Worm (Caenorhabditis elegans) whole organism, midembryonic: Measurements from ENCODE around the gene F40H3.2.

Experiments
- T22C8.4 ChIP-seq: fragments of 200-800 bp; sonication (Bioruptor generic); IDR thresholded peaks from 2 replicates; pipeline ENCODE4 v1.3.6; 2022; ENCODE audit warnings: missing genetic modification characterization, missing compliant biosample characterization
- cog-1 ChIP-seq: sonication (generic microtip); optimal IDR thresholded peaks from 2 replicates; lab custom pipeline; 2016; ENCODE audit warnings: missing genetic modification characterization, missing compliant biosample characterization
- flt-1 ChIP-seq: fragments of 200-800 bp; sonication (Bioruptor generic); IDR thresholded peaks from 2 replicates; pipeline ENCODE4 v1.3.6; 2022; ENCODE audit warnings: missing genetic modification characterization, missing compliant biosample characterization
- klf-2 ChIP-seq: fragments of 200-800 bp; sonication (Bioruptor generic); conservative IDR thresholded peaks from 2 replicates; pipeline ENCODE4 v1.3.6; 2022; ENCODE audit warnings: missing genetic modification reagents, missing genetic modification characterization, missing compliant biosample characterization
- med-1 ChIP-seq: sonication (generic microtip); optimal IDR thresholded peaks from 2 replicates; lab custom pipeline; 2017; ENCODE audit warnings: missing genetic modification characterization, mild to moderate bottlenecking, missing compliant biosample characterization, antibody characterized with exemption, missing genetic modification reagents; ENCODE audit not compliant: insufficient read depth
- ref-1 ChIP-seq: fragments of 200-800 bp; sonication (Bioruptor generic); conservative IDR thresholded peaks from 2 replicates; pipeline ENCODE4 v1.3.6; 2022; ENCODE audit warnings: missing genetic modification reagents, missing genetic modification characterization, missing compliant biosample characterization
- tab-1 ChIP-seq: fragments of 200-800 bp; sonication (Bioruptor generic); IDR thresholded peaks from 2 replicates; pipeline ENCODE4 v1.3.6; 2022; ENCODE audit warnings: missing genetic modification characterization, missing compliant biosample characterization
- ztf-23 ChIP-seq: fragments of 200-800 bp; sonication (Bioruptor generic); IDR thresholded peaks from 2 replicates; pipeline ENCODE4 v1.3.6; 2022; ENCODE audit warnings: missing genetic modification reagents, missing genetic modification characterization, missing compliant biosample characterization
- ztf-29 ChIP-seq: fragments of 200-800 bp; sonication (Bioruptor generic); IDR thresholded peaks from 2 replicates; pipeline ENCODE4 v1.3.6; 2022; ENCODE audit warnings: missing genetic modification reagents, missing genetic modification characterization, missing compliant biosample characterization

Gene F40H3.2

DNA sequence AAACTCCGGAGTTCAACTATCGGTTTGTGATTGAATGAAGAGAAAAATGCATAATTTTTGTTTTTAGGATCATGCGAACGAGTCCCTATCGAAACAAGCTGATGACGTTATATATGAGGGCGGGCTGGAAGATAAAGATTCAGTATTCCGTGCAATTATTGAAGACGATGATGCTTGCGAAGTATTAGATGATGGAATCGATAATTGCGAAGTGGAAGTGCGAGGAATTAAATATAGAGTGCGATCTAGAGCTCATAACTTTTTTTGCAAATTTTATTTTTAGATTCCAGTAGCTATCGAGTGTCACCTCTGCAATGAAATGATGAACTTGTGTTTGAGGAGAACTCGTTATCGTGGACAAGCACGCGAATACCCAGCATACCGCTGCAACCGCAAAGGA lies 25.6 kb downstream of the F40H3.2 start:
- TF ChIP-seq cog-1 (tag; lab: Kevin White, UChicago) (no peak), flt-1 (GFP tag; lab: Robert Waterston, UW) (no peak), med-1 (GFP tag; lab: Kevin White, UChicago) (no peak), klf-2 (no peak), ztf-29 (GFP tag; lab: Robert Waterston, UW) (no peak), ztf-23 (GFP tag; lab: Robert Waterston, UW) (no peak)

DNA sequence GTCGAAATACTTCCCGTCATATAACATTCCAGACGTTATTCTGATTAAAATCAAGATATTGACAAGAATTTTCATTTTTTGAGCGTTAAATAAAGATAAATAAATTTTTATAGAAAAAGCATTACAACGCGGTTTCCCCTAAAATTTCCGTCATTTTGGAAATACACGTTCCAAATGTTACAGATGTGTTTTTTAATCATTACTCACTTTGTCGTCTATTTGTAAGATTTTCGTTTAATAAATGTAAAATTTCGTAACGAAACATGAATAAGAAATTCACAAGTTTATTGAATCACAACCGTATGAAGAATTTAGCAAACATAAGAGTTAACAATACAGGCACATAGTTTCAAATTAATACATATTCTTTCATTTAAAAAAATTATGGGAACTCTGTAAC lies 29.5 kb downstream of the F40H3.2 start, which contains the start of gene C30B5.17:
Gene C30B5.17, minus strand, starts transcription at position 101 of the 400 bp plus-strand sequence.
- no peak for TF ChIP-seq cog-1 (tag; lab: Kevin White, UChicago)
- no peak for TF ChIP-seq ref-1 (GFP tag; lab: Robert Waterston, UW)
- TF ChIP-seq T22C8.4 (GFP tag; lab: Robert Waterston, UW), result no peak
- no peak for TF ChIP-seq ztf-29 (GFP tag; lab: Robert Waterston, UW)
- no peak for TF ChIP-seq tab-1 (GFP tag; lab: Robert Waterston, UW)
- no peak for TF ChIP-seq flt-1 (GFP tag; lab: Robert Waterston, UW)
- TF ChIP-seq med-1 (GFP tag; lab: Kevin White, UChicago), result no peak
- no peak for TF ChIP-seq klf-2
- TF ChIP-seq ztf-23 (GFP tag; lab: Robert Waterston, UW), result no peak

DNA sequence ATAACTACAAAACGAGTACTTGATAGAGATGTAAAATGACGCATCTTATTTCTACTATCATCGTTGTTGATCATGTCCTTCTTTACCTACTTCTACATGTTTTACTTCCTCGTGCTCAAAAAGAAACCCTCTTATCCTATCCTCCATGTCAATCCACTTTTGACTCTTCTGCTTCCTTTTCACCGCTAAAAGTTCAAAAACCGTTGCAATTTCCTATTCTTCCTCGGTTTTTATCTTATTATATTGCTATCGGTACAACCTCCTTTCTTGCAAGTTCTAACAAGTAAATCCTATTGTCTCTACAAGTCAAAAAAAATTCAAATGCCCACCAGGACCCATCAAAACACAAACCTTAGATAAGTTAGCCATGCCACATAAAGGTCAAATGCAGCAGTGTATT lies 33.8 kb downstream of the F40H3.2 start:
- TF ChIP-seq ztf-29 (GFP tag; lab: Robert Waterston, UW) (no peak), klf-2 (no peak), cog-1 (tag; lab: Kevin White, UChicago) (no peak), tab-1 (GFP tag; lab: Robert Waterston, UW) (no peak), ztf-23 (GFP tag; lab: Robert Waterston, UW) (no peak), flt-1 (GFP tag; lab: Robert Waterston, UW) (no peak), med-1 (GFP tag; lab: Kevin White, UChicago) (no peak), ref-1 (GFP tag; lab: Robert Waterston, UW) (no peak), T22C8.4 (GFP tag; lab: Robert Waterston, UW) (no peak)

DNA sequence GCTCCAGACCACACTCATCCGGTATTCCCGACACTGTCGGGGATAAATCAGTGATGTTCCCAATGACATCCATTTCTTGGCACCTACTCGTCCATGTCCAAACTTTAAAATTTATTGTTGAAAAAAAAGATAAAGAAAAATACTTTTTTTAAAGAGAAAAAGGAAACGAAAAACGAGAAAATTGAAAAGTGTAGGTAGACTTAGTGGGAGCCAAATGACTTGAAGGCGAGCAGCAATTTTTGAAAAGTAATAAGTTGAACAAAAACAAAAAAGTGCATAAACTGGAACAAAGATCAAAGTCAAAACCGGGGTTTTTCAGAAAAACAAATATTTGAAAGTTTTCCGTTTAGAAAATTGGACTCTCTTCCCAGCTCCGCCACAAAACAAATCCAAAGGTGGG lies 34.7 kb downstream of the F40H3.2 start, which contains the start of gene daf-37:
Gene daf-37, minus strand, starts transcription at position 101 of the 400 bp plus-strand sequence.
- TF ChIP-seq T22C8.4 (GFP tag; lab: Robert Waterston, UW) (no peak), klf-2 (no peak), tab-1 (GFP tag; lab: Robert Waterston, UW) (no peak), flt-1 (GFP tag; lab: Robert Waterston, UW) (no peak), ztf-23 (GFP tag; lab: Robert Waterston, UW) (no peak), ref-1 (GFP tag; lab: Robert Waterston, UW) (no peak)

DNA sequence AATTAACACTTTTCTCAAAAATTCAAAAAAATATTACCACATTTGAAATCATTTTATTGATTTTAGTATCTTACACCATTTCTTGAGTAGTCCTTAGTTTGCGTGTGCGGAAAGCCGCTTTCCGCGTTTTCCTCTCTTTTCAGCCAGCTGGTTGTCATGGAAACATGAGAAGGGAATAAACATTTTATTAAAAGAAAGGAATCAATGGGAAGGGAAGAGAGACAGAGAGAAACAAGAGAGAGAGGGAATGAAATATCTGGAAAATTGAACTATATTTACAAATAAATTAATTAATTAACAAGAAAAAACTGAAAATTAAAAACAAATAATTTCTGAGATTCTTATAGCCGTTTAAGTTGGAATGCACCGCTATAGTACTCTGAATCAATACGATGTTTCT lies 45.9 kb downstream of the F40H3.2 start, which contains the start of gene mks-2:
Gene mks-2, minus strand, starts transcription at position 101 of the 400 bp plus-strand sequence.
- TF ChIP-seq ztf-29 (GFP tag; lab: Robert Waterston, UW), result no peak
- no peak for TF ChIP-seq cog-1 (tag; lab: Kevin White, UChicago)

DNA sequence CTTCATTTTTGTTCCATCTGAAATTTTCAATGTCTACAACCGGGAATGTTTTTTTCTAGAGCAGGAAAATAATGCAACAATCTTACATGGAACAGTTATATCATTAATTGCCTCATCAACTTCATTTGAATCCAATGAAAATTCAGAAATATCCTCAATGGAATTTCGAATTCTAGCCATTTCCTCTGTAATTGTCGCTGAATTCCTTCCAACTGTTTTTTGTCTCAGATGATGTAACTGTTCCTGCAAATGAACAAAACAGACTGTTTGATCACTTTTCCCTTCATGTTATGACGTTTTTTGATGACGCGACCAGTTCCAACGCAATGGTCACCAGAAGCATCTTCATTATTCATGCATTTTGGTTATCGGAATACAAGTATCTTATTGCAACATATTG lies 48.0 kb downstream of the F40H3.2 start:
- TF ChIP-seq klf-2 (no peak), ztf-23 (GFP tag; lab: Robert Waterston, UW) (no peak), flt-1 (GFP tag; lab: Robert Waterston, UW) (no peak), cog-1 (tag; lab: Kevin White, UChicago) (no peak), tab-1 (GFP tag; lab: Robert Waterston, UW) (no peak), ref-1 (GFP tag; lab: Robert Waterston, UW) (no peak), T22C8.4 (GFP tag; lab: Robert Waterston, UW) (no peak), med-1 (GFP tag; lab: Kevin White, UChicago) (no peak), ztf-29 (GFP tag; lab: Robert Waterston, UW) (no peak)

DNA sequence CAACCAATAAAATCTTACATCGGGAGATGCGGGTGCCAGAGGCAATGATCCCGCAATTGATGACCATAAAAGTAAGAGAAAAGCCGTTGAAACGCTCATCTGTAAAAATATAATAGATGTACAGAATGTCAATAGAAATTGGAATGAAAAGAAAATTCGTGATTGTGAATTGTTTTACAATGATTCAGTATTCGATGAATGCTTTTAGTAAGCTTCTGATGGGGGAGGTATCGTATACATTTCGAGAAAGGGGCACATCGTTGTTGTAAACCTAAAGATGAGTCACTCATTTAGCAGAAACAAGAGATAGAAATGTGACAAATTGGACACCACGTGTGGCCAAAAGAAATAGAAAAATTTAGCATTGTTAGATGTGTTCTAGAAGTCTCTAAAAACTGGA lies 49.1 kb downstream of the F40H3.2 start, which contains the start of gene C30B5.6:
Gene C30B5.6, minus strand, starts transcription at position 101 of the 400 bp plus-strand sequence.
- TF ChIP-seq klf-2 (no peak), ztf-29 (GFP tag; lab: Robert Waterston, UW) (no peak), ztf-23 (GFP tag; lab: Robert Waterston, UW) (no peak), T22C8.4 (GFP tag; lab: Robert Waterston, UW) (no peak), flt-1 (GFP tag; lab: Robert Waterston, UW) (no peak), cog-1 (tag; lab: Kevin White, UChicago) (no peak), tab-1 (GFP tag; lab: Robert Waterston, UW) (no peak), med-1 (GFP tag; lab: Kevin White, UChicago) (no peak)

DNA sequence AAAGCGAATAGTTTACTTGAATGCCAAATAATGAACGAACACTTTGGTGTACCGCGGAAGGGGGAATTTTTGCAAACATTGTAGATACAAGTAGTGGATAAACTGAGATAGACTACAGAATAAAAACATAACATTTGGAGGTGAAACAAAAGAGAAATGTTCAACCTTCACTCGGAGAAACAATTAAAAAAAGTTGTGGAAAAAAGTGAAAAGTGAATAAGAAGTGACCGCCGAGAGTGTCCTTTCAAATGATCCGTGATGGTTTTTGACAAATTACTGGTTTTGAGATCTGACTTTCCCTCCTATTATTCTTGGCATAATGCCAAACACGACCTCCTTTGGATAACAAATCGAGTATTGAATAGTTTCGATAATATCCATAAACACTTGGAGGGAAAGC lies 50.3 kb downstream of the F40H3.2 start:
- TF ChIP-seq ztf-29 (GFP tag; lab: Robert Waterston, UW) (no peak), ztf-23 (GFP tag; lab: Robert Waterston, UW) (no peak), tab-1 (GFP tag; lab: Robert Waterston, UW) (no peak), T22C8.4 (GFP tag; lab: Robert Waterston, UW) (no peak), ref-1 (GFP tag; lab: Robert Waterston, UW) (no peak), cog-1 (tag; lab: Kevin White, UChicago) (no peak)
